Worm (Caenorhabditis elegans) whole organism, L4/young adult: ENCODE data around the gene msp-32.

Source experiments
- W03F9.2 ChIP-seq: fragments of 150-350 bp; optimal IDR thresholded peaks from 2 replicates; lab custom pipeline; 2014; ENCODE audit warnings: missing biosample characterization, missing genetic modification characterization
- dao-5 ChIP-seq: sonication (generic microtip); optimal IDR thresholded peaks from 2 replicates; lab custom pipeline; 2016; ENCODE audit warnings: missing genotype, missing genetic modification characterization, moderate library complexity, missing compliant biosample characterization
- him-1 ChIP-seq: sonication (generic microtip); optimal IDR thresholded peaks from 2 replicates; lab custom pipeline; 2016; ENCODE audit warnings: missing genotype, missing genetic modification reagents, missing genetic modification characterization, missing compliant biosample characterization

DNA sequence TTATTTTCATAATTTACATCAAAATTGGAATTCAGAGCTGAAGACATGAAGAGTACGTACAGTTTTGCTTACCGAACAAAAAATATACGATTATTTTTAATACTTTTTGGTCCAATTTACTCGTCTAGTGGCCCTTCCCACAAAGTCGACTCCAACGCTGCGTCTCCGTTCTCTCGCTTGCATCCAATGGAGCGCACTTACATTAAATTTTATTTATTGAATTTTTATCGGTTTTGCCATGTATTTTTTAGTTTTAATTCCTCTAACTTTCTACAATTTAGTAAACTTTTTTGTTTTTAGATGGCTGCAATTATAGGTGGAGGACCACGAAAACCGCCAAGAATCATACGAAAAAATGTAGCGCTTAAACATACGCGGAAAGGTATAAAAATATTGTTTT, 36.9 kb downstream of the msp-32 start, which contains the start of gene ZK546.5:
- TF ChIP-seq W03F9.2 (no peak), dao-5 (tag; lab: Kevin White, UChicago) (no peak), him-1 (tag; lab: Kevin White, UChicago) (no peak)
